Worm (Caenorhabditis elegans) whole organism, early embryonic: ENCODE results near the gene mam-1.

Experiments used
- B0310.2 ChIP-seq: sonication (generic microtip); optimal IDR thresholded peaks from 2 replicates; lab custom pipeline; 2016; ENCODE audit warnings: mild to moderate bottlenecking, missing genetic modification characterization, missing compliant biosample characterization
- F13C5.2 ChIP-seq: sonication (generic microtip); optimal IDR thresholded peaks from 2 replicates; lab custom pipeline; 2017; ENCODE audit warnings: mild to moderate bottlenecking, missing genetic modification characterization, inconsistent platforms, missing compliant biosample characterization
- aly-1 ChIP-seq: sonication (generic microtip); optimal IDR thresholded peaks from 2 replicates; lab custom pipeline; 2016; ENCODE audit warnings: missing genetic modification characterization, missing compliant biosample characterization
- ama-1 ChIP-seq: fragments of 150-350 bp; optimal IDR thresholded peaks from 2 replicates; lab custom pipeline; 2014
- ceh-13 ChIP-seq: fragments of 200-800 bp; sonication (Bioruptor generic); optimal IDR thresholded peaks from 2 replicates; lab custom pipeline; 2018; ENCODE audit warnings: mild to moderate bottlenecking, missing genetic modification characterization, missing compliant biosample characterization
- ceh-36 ChIP-seq: sonication (generic microtip); optimal IDR thresholded peaks from 2 replicates; lab custom pipeline; 2016; ENCODE audit warnings: missing genetic modification characterization, inconsistent platforms, missing compliant biosample characterization
- ets-7 ChIP-seq: sonication (generic microtip); optimal IDR thresholded peaks from 2 replicates; lab custom pipeline; 2016; ENCODE audit warnings: missing genotype, missing genetic modification characterization, missing compliant biosample characterization
- flt-1 ChIP-seq: fragments of 200-800 bp; sonication (Bioruptor generic); IDR thresholded peaks from 2 replicates; pipeline ENCODE4 v1.3.6; 2022; ENCODE audit warnings: missing genetic modification characterization, missing compliant biosample characterization
- hmbx-1 ChIP-seq: sonication (generic microtip); optimal IDR thresholded peaks from 2 replicates; lab custom pipeline; 2016; ENCODE audit warnings: mild to moderate bottlenecking, missing genetic modification characterization, missing compliant biosample characterization
- hmg-4 ChIP-seq: fragments of 200-800 bp; sonication (Bioruptor generic); optimal IDR thresholded peaks from 2 replicates; lab custom pipeline; 2018; ENCODE audit warnings: mild to moderate bottlenecking, missing genetic modification characterization, missing compliant biosample characterization
- hnd-1 ChIP-seq: sonication (generic microtip); optimal IDR thresholded peaks from 2 replicates; lab custom pipeline; 2016; ENCODE audit warnings: missing genetic modification characterization, missing compliant biosample characterization
- pes-1 ChIP-seq: fragments of 200-800 bp; sonication (Bioruptor generic); IDR thresholded peaks from 2 replicates; pipeline ENCODE4 v1.3.6; 2022; ENCODE audit warnings: missing genetic modification reagents, missing genetic modification characterization, missing compliant biosample characterization
- scrt-1 ChIP-seq: fragments of 200-800 bp; sonication (Bioruptor generic); IDR thresholded peaks from 2 replicates; pipeline ENCODE4 v1.3.6; 2022; ENCODE audit warnings: missing genetic modification characterization, missing compliant biosample characterization
- sea-1 ChIP-seq: fragments of 200-800 bp; sonication (Bioruptor generic); conservative IDR thresholded peaks from 2 replicates; pipeline ENCODE4 v1.3.6; 2022; ENCODE audit warnings: missing genetic modification characterization, missing compliant biosample characterization
- tbx-11 ChIP-seq: fragments of 200-800 bp; sonication (Bioruptor generic); IDR thresholded peaks from 2 replicates; pipeline ENCODE4 v1.3.6; 2022; ENCODE audit warnings: missing genetic modification characterization, missing compliant biosample characterization
- tbx-37 ChIP-seq: fragments of 200-800 bp; sonication (Bioruptor generic); conservative IDR thresholded peaks from 2 replicates; pipeline ENCODE4 v1.3.6; 2022; ENCODE audit warnings: missing genetic modification reagents, missing genetic modification characterization, missing compliant biosample characterization
- tra-4 ChIP-seq: sonication (generic microtip); optimal IDR thresholded peaks from 2 replicates; lab custom pipeline; 2017; ENCODE audit warnings: missing genetic modification characterization, missing compliant biosample characterization

The mam-1 gene

DNA sequence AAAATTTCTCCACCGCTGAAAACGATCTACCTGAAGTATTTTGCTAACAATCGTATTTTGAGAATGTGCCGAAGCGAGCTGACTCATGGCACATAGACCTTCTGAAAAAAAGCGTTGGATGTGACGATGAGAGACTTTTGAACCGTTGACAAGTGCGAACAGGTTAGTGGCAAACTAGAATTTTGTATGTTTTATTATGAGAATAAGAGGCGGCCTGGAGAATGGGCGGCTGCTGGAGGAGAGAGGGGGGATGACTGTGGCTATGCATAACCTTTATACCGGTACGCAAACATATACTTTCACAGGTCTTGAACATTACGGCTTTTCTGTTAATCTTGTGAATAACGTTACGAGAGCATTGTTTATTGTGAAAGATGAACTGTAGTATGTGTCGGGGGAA, at the start of gene mam-1:
TSS of gene mam-1 (minus strand) at position 101 of the 400 bp plus-strand sequence.
- TF ChIP-seq ceh-13 (GFP tag; lab: Kevin White, UChicago) (no peak), tra-4 (tag; lab: Kevin White, UChicago) (no peak), hnd-1 (tag; lab: Kevin White, UChicago) (no peak), flt-1 (no peak), sea-1 (GFP tag; lab: Robert Waterston, UW) (no peak), aly-1 (tag; lab: Kevin White, UChicago) (no peak), pes-1 (GFP tag; lab: Robert Waterston, UW) (no peak), F13C5.2 (no peak), tbx-37 (GFP tag; lab: Robert Waterston, UW) (no peak), ama-1 (lab: Kevin White, UChicago) (no peak), ets-7 (no peak), hmbx-1 (tag; lab: Kevin White, UChicago) (no peak), tbx-11 (GFP tag; lab: Robert Waterston, UW) (no peak), hmg-4 (GFP tag; lab: Kevin White, UChicago) (no peak), scrt-1 (GFP tag; lab: Robert Waterston, UW) (no peak), B0310.2 (tag; lab: Kevin White, UChicago) (no peak)

DNA sequence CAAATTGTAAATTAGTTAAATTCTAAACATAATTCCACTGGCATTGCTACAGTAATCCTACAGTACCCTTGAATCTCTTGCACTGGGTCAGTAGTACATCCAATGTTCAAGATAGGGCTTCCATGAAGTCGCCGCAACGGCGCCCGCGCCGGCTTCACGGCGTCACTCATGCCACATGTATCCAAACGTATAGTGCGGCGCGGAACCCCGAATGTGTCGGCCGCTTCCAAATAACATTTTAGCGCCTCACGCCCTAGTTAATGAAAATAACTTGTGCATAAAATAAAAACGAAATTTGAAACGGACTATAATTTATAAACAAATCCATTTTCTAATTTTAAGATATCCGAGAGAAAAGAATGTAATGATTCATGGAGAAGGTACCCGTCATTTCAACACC, 47.8 kb upstream of the mam-1 start:
- no peak for TF ChIP-seq F13C5.2
- TF ChIP-seq sea-1 (GFP tag; lab: Robert Waterston, UW) = no peak
- no peak for TF ChIP-seq tra-4 (tag; lab: Kevin White, UChicago)
- TF ChIP-seq tbx-11 (GFP tag; lab: Robert Waterston, UW) = no peak
- no peak for TF ChIP-seq ets-7
- TF ChIP-seq scrt-1 (GFP tag; lab: Robert Waterston, UW) = no peak
- no peak for TF ChIP-seq hmg-4 (GFP tag; lab: Kevin White, UChicago)
- TF ChIP-seq ceh-13 (GFP tag; lab: Kevin White, UChicago) = no peak
- TF ChIP-seq tbx-37 (GFP tag; lab: Robert Waterston, UW) = no peak
- TF ChIP-seq B0310.2 (tag; lab: Kevin White, UChicago) = no peak
- TF ChIP-seq aly-1 (tag; lab: Kevin White, UChicago) = no peak
- no peak for TF ChIP-seq ama-1 (lab: Kevin White, UChicago)
- TF ChIP-seq pes-1 (GFP tag; lab: Robert Waterston, UW) = no peak
- no peak for TF ChIP-seq ceh-36 (tag; lab: Kevin White, UChicago)
- no peak for TF ChIP-seq hnd-1 (tag; lab: Kevin White, UChicago)

DNA sequence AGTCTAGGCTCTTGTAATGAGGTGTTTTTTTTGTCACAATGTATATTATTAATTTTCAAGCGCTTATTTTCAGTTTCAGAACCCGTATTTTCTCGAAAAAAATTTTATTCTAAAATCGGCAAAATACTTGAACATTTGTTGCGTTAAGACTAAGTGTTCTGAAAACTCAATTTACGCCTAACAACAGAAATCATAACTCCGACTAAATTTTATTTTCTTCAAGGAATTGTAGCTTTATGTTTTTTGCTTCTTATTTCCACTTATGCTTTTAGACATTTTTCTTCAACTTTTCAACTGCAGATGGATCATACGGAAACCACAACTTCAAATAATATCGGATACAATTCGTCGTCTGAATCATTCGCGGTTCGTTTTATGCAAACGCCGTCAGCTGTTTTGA, 45.3 kb upstream of the mam-1 start, which contains the start of gene F35H12.1:
TSS of gene F35H12.1 (plus strand) at position 301 of the 400 bp plus-strand sequence.
- no peak for TF ChIP-seq sea-1 (GFP tag; lab: Robert Waterston, UW)
- TF ChIP-seq tra-4 (tag; lab: Kevin White, UChicago) = no peak
- TF ChIP-seq hnd-1 (tag; lab: Kevin White, UChicago) = no peak
- no peak for TF ChIP-seq B0310.2 (tag; lab: Kevin White, UChicago)
- no peak for TF ChIP-seq tbx-37 (GFP tag; lab: Robert Waterston, UW)
- no peak for TF ChIP-seq F13C5.2

DNA sequence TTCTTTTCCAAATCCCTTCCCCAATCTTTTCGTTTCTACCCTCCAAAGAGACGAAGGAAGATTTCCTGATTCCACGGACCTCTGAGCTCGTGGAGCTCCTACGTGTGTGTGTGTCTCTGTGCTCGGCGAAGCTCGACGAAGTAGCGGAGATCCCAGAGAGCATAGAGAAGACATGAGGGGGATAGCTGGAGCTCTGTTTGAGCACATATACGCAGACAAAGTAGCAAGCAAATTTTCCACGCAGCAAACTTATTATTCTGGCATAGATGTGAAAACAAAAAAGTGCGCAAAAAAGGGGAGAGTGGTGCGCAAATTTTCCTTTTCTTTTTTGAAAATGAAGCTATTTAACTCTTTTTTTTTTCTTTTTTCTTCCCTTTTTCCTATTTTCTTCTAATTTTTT, 44.7 kb upstream of the mam-1 start:
- TF ChIP-seq ama-1 (lab: Kevin White, UChicago) = no peak
- TF ChIP-seq F13C5.2 = peak; percentile 21

DNA sequence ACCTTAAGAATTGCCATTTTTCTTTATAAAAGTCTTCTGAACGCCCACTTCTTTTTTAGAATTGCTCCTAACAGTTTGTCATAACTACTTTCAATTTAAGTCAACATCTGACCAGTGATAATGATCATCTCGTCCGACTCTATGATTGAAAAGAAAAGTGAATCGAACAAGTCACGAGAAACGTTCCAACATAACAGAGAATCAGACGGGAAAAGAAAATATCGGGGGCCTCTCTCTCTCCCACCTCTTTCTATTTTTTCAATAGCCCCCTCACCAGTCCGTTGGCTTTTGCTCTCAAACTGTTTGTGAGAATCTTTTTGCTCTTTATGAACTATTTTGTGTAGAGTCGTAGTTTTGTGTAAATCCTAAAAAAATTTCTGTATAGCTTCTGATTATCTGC, 39.4 kb upstream of the mam-1 start:
- no peak for TF ChIP-seq tra-4 (tag; lab: Kevin White, UChicago)

DNA sequence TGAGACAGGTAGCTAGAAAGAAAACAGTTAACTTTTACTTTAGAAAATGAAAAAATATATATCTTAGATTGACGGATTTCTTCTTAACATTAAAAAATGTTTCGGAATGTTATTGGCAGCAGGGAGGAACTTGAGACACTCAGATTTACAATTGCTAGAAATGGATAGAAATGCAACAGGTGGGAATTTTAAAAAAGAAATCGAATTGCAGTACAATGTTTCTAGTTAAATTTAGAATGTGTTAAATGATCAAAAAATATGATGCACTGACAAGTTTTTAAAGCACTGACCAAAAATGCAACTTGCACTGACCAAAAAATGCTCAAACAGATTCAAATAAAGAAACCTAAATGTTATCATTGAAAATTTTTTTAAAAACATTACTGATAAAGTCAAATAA, 37.9 kb upstream of the mam-1 start:
- TF ChIP-seq F13C5.2 = no peak
- TF ChIP-seq aly-1 (tag; lab: Kevin White, UChicago) = no peak
- TF ChIP-seq scrt-1 (GFP tag; lab: Robert Waterston, UW) = no peak
- no peak for TF ChIP-seq ets-7
- TF ChIP-seq tra-4 (tag; lab: Kevin White, UChicago) = no peak
- no peak for TF ChIP-seq pes-1 (GFP tag; lab: Robert Waterston, UW)
- no peak for TF ChIP-seq B0310.2 (tag; lab: Kevin White, UChicago)
- TF ChIP-seq hmg-4 (GFP tag; lab: Kevin White, UChicago) = no peak
- TF ChIP-seq tbx-37 (GFP tag; lab: Robert Waterston, UW) = no peak
- TF ChIP-seq hmbx-1 (tag; lab: Kevin White, UChicago) = no peak
- TF ChIP-seq ceh-13 (GFP tag; lab: Kevin White, UChicago) = no peak
- TF ChIP-seq tbx-11 (GFP tag; lab: Robert Waterston, UW) = no peak
- TF ChIP-seq ceh-36 (tag; lab: Kevin White, UChicago) = no peak
- no peak for TF ChIP-seq hnd-1 (tag; lab: Kevin White, UChicago)
- no peak for TF ChIP-seq flt-1
- no peak for TF ChIP-seq sea-1 (GFP tag; lab: Robert Waterston, UW)
- TF ChIP-seq ama-1 (lab: Kevin White, UChicago) = no peak

DNA sequence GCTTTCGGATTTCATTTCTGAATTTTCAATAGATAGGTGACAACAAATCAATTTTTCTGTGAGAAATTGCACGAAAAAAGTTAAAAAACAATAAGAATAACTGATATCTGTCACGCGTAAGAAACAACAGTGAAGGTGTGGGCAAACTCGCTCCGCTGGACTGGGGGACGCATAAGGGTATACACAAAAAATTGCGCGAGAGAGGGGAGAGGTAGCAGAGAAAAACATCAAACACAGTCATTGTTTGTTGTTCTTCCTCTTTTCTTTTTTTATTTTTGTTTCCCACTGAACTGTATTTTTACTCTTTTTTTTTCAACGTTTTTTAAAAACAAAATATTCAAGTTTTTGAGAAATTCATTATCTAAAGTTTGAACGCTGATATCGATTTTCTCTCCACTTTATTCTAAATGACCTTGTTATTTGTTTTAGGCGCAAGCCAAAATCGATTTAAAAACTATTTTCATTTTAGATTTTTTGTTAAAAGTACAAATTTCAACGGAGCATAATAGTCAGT, 36.4 kb upstream of the mam-1 start, which contains the start of the genes pifk-1 and tbc-11:
TSS of gene pifk-1 (minus strand) at position 17 of the 514 bp plus-strand sequence.
TSS of gene tbc-11 (plus strand) at position 464 of the 514 bp plus-strand sequence.
- TF ChIP-seq pes-1 (GFP tag; lab: Robert Waterston, UW) = no peak
- TF ChIP-seq ceh-36 (tag; lab: Kevin White, UChicago) = no peak
- no peak for TF ChIP-seq hmg-4 (GFP tag; lab: Kevin White, UChicago)
- no peak for TF ChIP-seq F13C5.2
- TF ChIP-seq ama-1 (lab: Kevin White, UChicago) = no peak
- TF ChIP-seq hnd-1 (tag; lab: Kevin White, UChicago) = no peak
- TF ChIP-seq B0310.2 (tag; lab: Kevin White, UChicago) = no peak

DNA sequence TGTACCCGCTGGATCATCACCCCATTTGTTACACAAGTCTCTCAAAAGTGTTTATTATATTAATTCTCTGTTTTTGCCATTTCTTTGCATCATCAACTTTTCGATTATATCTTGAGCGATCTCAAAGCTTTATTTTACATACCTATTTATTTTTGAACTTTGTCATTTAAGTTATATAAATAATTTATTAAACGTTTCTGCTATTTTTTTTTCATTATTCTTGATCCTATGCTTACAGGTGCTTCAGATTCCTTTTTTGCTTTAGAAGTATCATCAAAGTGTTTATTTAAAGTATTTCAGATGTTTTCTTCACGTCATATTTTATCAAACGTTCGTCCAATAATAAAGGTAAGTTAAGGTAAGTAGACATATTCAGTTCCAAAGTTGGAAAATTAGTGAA, 29.9 kb upstream of the mam-1 start, which contains the start of gene F35H12.5:
TSS of gene F35H12.5 (plus strand) at position 301 of the 400 bp plus-strand sequence.
- no peak for TF ChIP-seq ets-7
- TF ChIP-seq F13C5.2 = no peak
- TF ChIP-seq hnd-1 (tag; lab: Kevin White, UChicago) = no peak
- TF ChIP-seq hmg-4 (GFP tag; lab: Kevin White, UChicago) = no peak
- no peak for TF ChIP-seq pes-1 (GFP tag; lab: Robert Waterston, UW)
- no peak for TF ChIP-seq scrt-1 (GFP tag; lab: Robert Waterston, UW)
- no peak for TF ChIP-seq flt-1
- TF ChIP-seq aly-1 (tag; lab: Kevin White, UChicago) = no peak
- no peak for TF ChIP-seq ceh-36 (tag; lab: Kevin White, UChicago)
- TF ChIP-seq tbx-11 (GFP tag; lab: Robert Waterston, UW) = no peak
- TF ChIP-seq tbx-37 (GFP tag; lab: Robert Waterston, UW) = no peak
- TF ChIP-seq tra-4 (tag; lab: Kevin White, UChicago) = no peak
- TF ChIP-seq hmbx-1 (tag; lab: Kevin White, UChicago) = no peak
- no peak for TF ChIP-seq B0310.2 (tag; lab: Kevin White, UChicago)
- TF ChIP-seq sea-1 (GFP tag; lab: Robert Waterston, UW) = no peak
- no peak for TF ChIP-seq ama-1 (lab: Kevin White, UChicago)
- TF ChIP-seq ceh-13 (GFP tag; lab: Kevin White, UChicago) = no peak
